Fruit fly (Drosophila melanogaster) whole organism, pupa: ENCODE measurements around the gene Sema1a.

Experiments
- CG10348 ChIP-seq: fragments of 200-800 bp; sonication (Bioruptor generic); IDR thresholded peaks from 2 replicates; pipeline ENCODE4 v1.3.6; 2022; ENCODE audit warnings: missing biosample characterization, missing genetic modification characterization
- CG12605 ChIP-seq: fragments of 200-800 bp; sonication (Bioruptor generic); IDR thresholded peaks from 2 replicates; pipeline ENCODE4 v1.3.6; 2022; ENCODE audit warnings: missing biosample characterization, missing genetic modification characterization
- CG14655 ChIP-seq: fragments of 200-800 bp; sonication (Bioruptor generic); optimal IDR thresholded peaks from 3 replicates; lab custom pipeline; 2017; ENCODE audit warnings: mild to moderate bottlenecking, missing biosample characterization, missing genetic modification reagents, missing genetic modification characterization
- CG17806 ChIP-seq: fragments of 200-800 bp; sonication (Bioruptor generic); optimal IDR thresholded peaks from 2 replicates; lab custom pipeline; 2018; ENCODE audit warnings: missing biosample characterization, mild to moderate bottlenecking, missing genetic modification characterization, moderate library complexity
- CG32121 ChIP-seq: fragments of 200-800 bp; sonication (Bioruptor generic); IDR thresholded peaks from 2 replicates; pipeline ENCODE4 v1.3.6; 2022; ENCODE audit warnings: missing biosample characterization, missing genetic modification characterization
- CG8159 ChIP-seq: fragments of 200-800 bp; sonication (Bioruptor generic); optimal IDR thresholded peaks from 3 replicates; lab custom pipeline; 2018; ENCODE audit warnings: missing biosample characterization, mild to moderate bottlenecking, missing genetic modification characterization, moderate library complexity
- CG8301 ChIP-seq: fragments of 200-800 bp; sonication (Bioruptor generic); optimal IDR thresholded peaks from 2 replicates; lab custom pipeline; 2018; ENCODE audit warnings: missing biosample characterization, mild to moderate bottlenecking, missing genetic modification characterization
- D1 ChIP-seq: fragments of 200-800 bp; sonication (Bioruptor generic); optimal IDR thresholded peaks from 2 replicates; lab custom pipeline; 2018; ENCODE audit warnings: missing biosample characterization, mild to moderate bottlenecking, missing genetic modification characterization, moderate library complexity
- EcR ChIP-seq: fragments of 200-800 bp; sonication (Bioruptor generic); optimal IDR thresholded peaks from 3 replicates; lab custom pipeline; 2019; ENCODE audit warnings: missing biosample characterization, missing genetic modification characterization, mild to moderate bottlenecking, moderate library complexity, missing genetic modification reagents
- Pif1B ChIP-seq: fragments of 200-800 bp; sonication (Bioruptor generic); optimal IDR thresholded peaks from 3 replicates; lab custom pipeline; 2016; ENCODE audit warnings: missing biosample characterization, missing genetic modification characterization
- fd96Ca ChIP-seq: fragments of 200-800 bp; sonication (Bioruptor generic); IDR thresholded peaks from 3 replicates; pipeline ENCODE4 v1.3.6; 2022; ENCODE audit warnings: missing biosample characterization, missing genetic modification characterization
- rn ChIP-seq: fragments of 200-800 bp; sonication (Bioruptor generic); IDR thresholded peaks from 2 replicates; pipeline ENCODE4 v1.3.6; 2022; ENCODE audit warnings: missing biosample characterization, missing genetic modification characterization

- TF ChIP-seq Pif1B (GFP tag; lab: Kevin White, UChicago) = no peak
- no peak for TF ChIP-seq CG12605 (GFP tag; lab: Robert Waterston, UW)
- TF ChIP-seq rn (GFP tag; lab: Robert Waterston, UW) = no peak
- TF ChIP-seq D1 = no peak
- TF ChIP-seq CG8301 = no peak
- no peak for TF ChIP-seq CG10348 (GFP tag; lab: Robert Waterston, UW)
- TF ChIP-seq CG14655 (GFP tag; lab: Kevin White, UChicago) = no peak
- no peak for TF ChIP-seq CG8159 (tag; lab: Kevin White, UChicago)
- no peak for TF ChIP-seq fd96Ca (GFP tag; lab: Robert Waterston, UW)
- peak; percentile 18 for TF ChIP-seq EcR
- TF ChIP-seq CG17806 (tag; lab: Kevin White, UChicago) = no peak
- TF ChIP-seq CG32121 (GFP tag; lab: Robert Waterston, UW) = no peak
These were observed 158.0 kb downstream of the Sema1a start for dm6 chr2L:8699895-8700314.
